Worm (Caenorhabditis elegans) whole organism, late embryonic: ENCODE measurements around the gene nhr-261.

ENCODE experiments used
- ama-1 ChIP-seq: fragments of 150-350 bp; optimal IDR thresholded peaks from 2 replicates; lab custom pipeline; 2014
- tbx-7 ChIP-seq: sonication (generic microtip); optimal IDR thresholded peaks from 2 replicates; lab custom pipeline; 2016; ENCODE audit warnings: missing genotype, missing genetic modification characterization, missing compliant biosample characterization

DNA sequence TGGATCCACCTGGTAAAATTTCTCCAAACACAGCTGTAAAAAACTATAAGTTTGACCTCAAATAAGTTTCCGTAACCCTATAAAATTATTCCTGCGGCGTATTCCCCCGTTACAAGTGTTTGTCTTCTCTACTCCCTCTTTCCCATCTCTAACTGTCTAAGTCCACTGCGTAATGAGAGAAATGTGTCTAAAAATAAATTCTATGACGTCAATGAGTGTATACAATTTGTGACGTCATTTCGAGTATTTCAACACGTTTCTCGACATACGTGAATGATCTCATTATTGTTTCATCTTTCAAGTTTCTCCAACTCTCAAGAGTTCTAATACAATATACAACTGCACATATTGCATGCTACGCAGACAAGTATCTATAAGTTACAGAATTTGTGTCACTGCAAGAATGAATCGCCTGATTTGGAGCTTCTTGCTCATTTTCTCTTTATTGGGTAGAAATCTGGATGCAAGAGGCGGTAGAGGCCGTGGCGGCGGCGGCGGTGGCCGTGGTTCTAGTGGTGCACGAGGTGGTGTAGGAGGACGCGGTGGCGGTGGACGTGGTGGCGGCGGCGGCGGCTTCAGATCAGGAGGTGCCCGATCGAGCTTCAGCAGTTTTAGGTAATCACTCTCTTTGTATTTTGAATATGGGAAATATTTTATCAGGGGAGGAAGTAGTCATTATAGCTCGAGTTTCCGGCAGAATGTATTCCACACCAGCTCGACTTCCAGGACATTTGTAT is 33.4 kb upstream of the nhr-261 start, which contains the start of gene F53C3.6:
- no peak for TF ChIP-seq ama-1 (lab: Kevin White, UChicago)
- no peak for TF ChIP-seq tbx-7 (tag; lab: Kevin White, UChicago)
